Worm (Caenorhabditis elegans): Measurements from ENCODE around the gene R13H4.5.

- TF ChIP-seq T26A5.8 (tag; optimal IDR thresholded peaks at IDR 0.05) = no peak
- TF ChIP-seq hmg-1.2 (GFP tag; IDR thresholded peaks at IDR 0.05) = no peak
- TF ChIP-seq ztf-22 (GFP tag; optimal IDR thresholded peaks at IDR 0.05) = no peak
- no peak for TF ChIP-seq snpc-3.4 (tag; optimal IDR thresholded peaks at IDR 0.05)
- TF ChIP-seq F57C9.4 (tag; optimal IDR thresholded peaks at IDR 0.05) = no peak
- TF ChIP-seq tbx-9 (tag; optimal IDR thresholded peaks at IDR 0.05; ENCODE audit: borderline replicate concordance) = no peak
- TF ChIP-seq F52B5.7 (tag; optimal IDR thresholded peaks at IDR 0.05) = no peak
These were observed 38.7 kb downstream of the R13H4.5 start, which contains the start of gene sma-1 for ce11 chrV:11899149-11899548.
